Worm (Caenorhabditis elegans): ENCODE data around the gene sars-1.
A peak's percentile ranks its signal among the peaks of the same experiment; 100 is the strongest.

Gene sars-1

ce11 chrIV:9998487-9999218 lies 4.9 kb upstream of the sars-1 start, which contains the start of gene pyp-1:
Gene pyp-1, minus strand, starts transcription at chrIV:9998925.
- TF ChIP-seq repo-1 (tag; optimal IDR thresholded peaks at IDR 0.05): no peak
- TF ChIP-seq lin-35 (GFP tag; optimal IDR thresholded peaks at IDR 0.05): peak in 1 of 3 experiments; percentile 31
- no peak for TF ChIP-seq chd-7 (tag; optimal IDR thresholded peaks at IDR 0.05)
- TF ChIP-seq rcor-1 (GFP tag; IDR thresholded peaks at IDR 0.05): 0 out of 2 replicates have a peak, but pooled peaks have one; percentile 24
- 0 out of 2 replicates have a peak, but pooled peaks have one; percentile 19 for TF ChIP-seq D2030.7 (GFP tag; IDR thresholded peaks at IDR 0.05)
- TF ChIP-seq lsl-1 (GFP tag; optimal IDR thresholded peaks at IDR 0.05): peak; percentile 89
- TF ChIP-seq F49E8.2 (tag; optimal IDR thresholded peaks at IDR 0.05; ENCODE audit: insufficient read depth): peak; percentile 8
- TF ChIP-seq F33H1.4 (GFP tag; IDR thresholded peaks at IDR 0.05): peak; percentile 46; the same call in 1 of the 2 replicates
- peak; percentile 27 for TF ChIP-seq efl-1 (GFP tag; optimal IDR thresholded peaks at IDR 0.05)
- TF ChIP-seq xnd-1 (tag; optimal IDR thresholded peaks at IDR 0.05): peak; percentile 85
- 0 out of 2 replicates have a peak, but pooled peaks have one; percentile 4 for TF ChIP-seq mcd-1 (GFP tag; IDR thresholded peaks at IDR 0.05)
- peak; percentile 17 for TF ChIP-seq F23B12.7 (tag; optimal IDR thresholded peaks at IDR 0.05; ENCODE audit: insufficient read depth)
- no peak for TF ChIP-seq die-1 (tag; optimal IDR thresholded peaks at IDR 0.05)
- peak; percentile 7 for TF ChIP-seq K12H6.12 (tag; optimal IDR thresholded peaks at IDR 0.05)
- no peak for TF ChIP-seq nhr-90 (tag; optimal IDR thresholded peaks at IDR 0.05)
- TF ChIP-seq madf-8 (GFP tag; conservative IDR thresholded peaks at IDR 0.05): peak; percentile 98
- TF ChIP-seq ZK185.1 (tag; optimal IDR thresholded peaks at IDR 0.05; ENCODE audit: poor library complexity, severe bottlenecking): no peak
- TF ChIP-seq pbrm-1 (GFP tag; IDR thresholded peaks at IDR 0.05): 0 out of 2 replicates have a peak, but pooled peaks have one; percentile 10
- peak; percentile 18 for TF ChIP-seq nhr-80 (tag; optimal IDR thresholded peaks at IDR 0.05)
- no peak for TF ChIP-seq ceh-27 (GFP tag; optimal IDR thresholded peaks at IDR 0.05)
- TF ChIP-seq madf-6 (GFP tag; IDR thresholded peaks at IDR 0.05): peak; percentile 98
- TF ChIP-seq ceh-91 (GFP tag; IDR thresholded peaks at IDR 0.05): peak; percentile 50; the same call in 1 of the 2 replicates
- no peak for TF ChIP-seq egl-18 (GFP tag; IDR thresholded peaks at IDR 0.05)
- TF ChIP-seq dpl-1 (GFP tag; optimal IDR thresholded peaks at IDR 0.05): peak; percentile 23
- TF ChIP-seq cebp-1 (GFP tag; IDR thresholded peaks at IDR 0.05): no peak
- peak; percentile 31 for TF ChIP-seq cebp-1 (tag; optimal IDR thresholded peaks at IDR 0.05)

DNA sequence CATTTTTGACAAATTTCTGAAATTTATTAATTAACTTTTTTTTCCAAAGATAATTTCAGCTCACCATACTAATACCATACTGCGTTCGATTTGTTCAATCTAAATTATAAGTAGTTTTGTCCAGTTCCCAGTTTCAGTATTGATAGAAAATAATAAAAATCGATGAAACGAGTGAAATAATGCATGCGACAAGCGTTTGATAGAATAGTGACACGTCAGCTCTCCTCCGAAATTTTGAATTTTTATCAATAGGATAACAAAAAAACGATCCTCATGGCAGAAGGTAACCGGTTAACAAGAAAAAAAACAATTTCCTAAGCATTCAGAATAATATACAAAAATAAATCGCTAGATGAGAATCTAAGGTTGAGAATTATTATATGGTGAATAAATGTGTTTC lies 1.8 kb upstream of the sars-1 start, which contains the start of gene C47E12.3:
C47E12.3 (minus strand) TSS at position 101 of the 400 bp plus-strand sequence.
- TF ChIP-seq tbx-9 (tag; optimal IDR thresholded peaks at IDR 0.05; ENCODE audit: borderline replicate concordance): no peak

- no peak for TF ChIP-seq C17E4.6 (GFP tag; IDR thresholded peaks at IDR 0.05)
- no peak for TF ChIP-seq tbx-9 (tag; optimal IDR thresholded peaks at IDR 0.05; ENCODE audit: borderline replicate concordance)
- no peak for TF ChIP-seq snpc-1.3 (tag; optimal IDR thresholded peaks at IDR 0.05; ENCODE audit: insufficient read depth)
- no peak for TF ChIP-seq ztf-25 (GFP tag; IDR thresholded peaks at IDR 0.05)
- TF ChIP-seq rcor-1 (GFP tag; IDR thresholded peaks at IDR 0.05): no peak
- TF ChIP-seq B0019.2 (GFP tag; conservative IDR thresholded peaks at IDR 0.05): no peak
- TF ChIP-seq D2030.7 (GFP tag; IDR thresholded peaks at IDR 0.05): no peak
- TF ChIP-seq lsy-27 (tag; optimal IDR thresholded peaks at IDR 0.05; ENCODE audit: borderline replicate concordance, insufficient read depth): no peak
- no peak for TF ChIP-seq C06A6.2 (GFP tag; conservative IDR thresholded peaks at IDR 0.05)
- TF ChIP-seq Y56A3A.18 (GFP tag; IDR thresholded peaks at IDR 0.05): no peak
- TF ChIP-seq die-1 (tag; optimal IDR thresholded peaks at IDR 0.05): no peak
- TF ChIP-seq ceh-91 (GFP tag; IDR thresholded peaks at IDR 0.05): no peak
- no peak for TF ChIP-seq snpc-1.1 (tag; optimal IDR thresholded peaks at IDR 0.05; ENCODE audit: insufficient read depth)
Observed at ce11 chrIV:10006792-10007191, 3.3 kb downstream of the sars-1 start, which contains the start of gene C47E12.13. Gene C47E12.13, minus strand, starts transcription at chrIV:10006892.
